Worm (Caenorhabditis elegans): ENCODE measurements around the gene C50B6.3.

- TF ChIP-seq tbx-37 (GFP tag; conservative IDR thresholded peaks at IDR 0.05), result no peak
- TF ChIP-seq F13C5.2 (tag; optimal IDR thresholded peaks at IDR 0.05), result no peak
- no peak for TF ChIP-seq B0310.2 (tag; optimal IDR thresholded peaks at IDR 0.05)
- no peak for TF ChIP-seq ceh-36 (tag; optimal IDR thresholded peaks at IDR 0.05)
- TF ChIP-seq hmg-4 (GFP tag; optimal IDR thresholded peaks at IDR 0.05), result no peak
- TF ChIP-seq ama-1 (optimal IDR thresholded peaks at IDR 0.05), result no peak
Observed at ce11 chrV:13274615-13275014, 38.8 kb upstream of the C50B6.3 start.
